Fruit fly (Drosophila melanogaster): ENCODE data around the gene CG33791.

dm6 chr3L:1565092-1565491, 37.7 kb upstream of the CG33791 start, which contains the start of gene CG12003:
- TF ChIP-seq CG14711 (tag; optimal IDR thresholded peaks at IDR 0.05) (no peak), bab1 (GFP tag; optimal IDR thresholded peaks at IDR 0.05) (no peak), CG33017 (tag; optimal IDR thresholded peaks at IDR 0.05) (no peak)
